Worm (Caenorhabditis elegans) whole organism, L1 larva: ENCODE results near the gene aka-1.
"Not testable (repeated sequence)": the region's sequence is repeated elsewhere in the genome, so short reads cannot be mapped to it uniquely, and the experiment has no call there.

Experiments used
- ceh-63 ChIP-seq: fragments of 200-800 bp; sonication (Bioruptor generic); optimal IDR thresholded peaks from 2 replicates; lab custom pipeline; 2018; ENCODE audit warnings: mild to moderate bottlenecking, missing genetic modification characterization, missing compliant biosample characterization
- elt-2 ChIP-seq: sonication (generic microtip); optimal IDR thresholded peaks from 2 replicates; lab custom pipeline; 2016; ENCODE audit warnings: missing genetic modification characterization, mild to moderate bottlenecking, inconsistent platforms, missing compliant biosample characterization, missing genetic modification reagents
- elt-3 ChIP-seq, 6 experiments: fragments of 150-350 bp in 1 of 6; sonication (generic microtip); optimal IDR thresholded peaks; 2 replicates each; lab custom pipeline; 2017 to 2018; ENCODE audit warnings: missing biosample characterization in 6 of 6, missing genetic modification characterization in 6 of 6, inconsistent platforms in 1 of 6
- hpl-2 ChIP-seq: fragments of 150-350 bp; optimal IDR thresholded peaks from 2 replicates; lab custom pipeline; 2014; ENCODE audit warnings: missing biosample characterization, missing genetic modification reagents, missing genetic modification characterization
- irx-1 ChIP-seq: sonication (generic microtip); optimal IDR thresholded peaks from 2 replicates; lab custom pipeline; 2016; ENCODE audit warnings: missing genetic modification characterization, missing compliant biosample characterization
- lin-13 ChIP-seq: fragments of 150-350 bp; optimal IDR thresholded peaks from 2 replicates; lab custom pipeline; 2014; ENCODE audit warnings: missing biosample characterization, missing genetic modification reagents, missing genetic modification characterization
- lin-15B ChIP-seq: fragments of 150-350 bp; sonication (generic microtip); optimal IDR thresholded peaks from 3 replicates; lab custom pipeline; 2014; ENCODE audit warnings: missing biosample characterization, missing genetic modification characterization
- lin-35 ChIP-seq, 2 experiments: fragments of 150-350 bp; optimal IDR thresholded peaks; 2 replicates each; lab custom pipeline; 2014; ENCODE audit warnings: missing biosample characterization in 2 of 2, missing genetic modification characterization in 2 of 2, missing genetic modification reagents in 2 of 2
- lin-39 ChIP-seq: fragments of 150-350 bp; optimal IDR thresholded peaks from 2 replicates; lab custom pipeline; 2014; ENCODE audit warnings: missing biosample characterization, missing genetic modification reagents, missing genetic modification characterization
- nhr-11 ChIP-seq: fragments of 150-350 bp; optimal IDR thresholded peaks from 2 replicates; lab custom pipeline; 2014; ENCODE audit warnings: missing biosample characterization, missing genetic modification characterization
- nhr-19 ChIP-seq: fragments of 200-800 bp; sonication (Bioruptor generic); conservative IDR thresholded peaks from 2 replicates; pipeline ENCODE4 v1.3.6; 2022; ENCODE audit warnings: missing genetic modification characterization, missing compliant biosample characterization
- nhr-77 ChIP-seq: fragments of 150-350 bp; optimal IDR thresholded peaks from 2 replicates; lab custom pipeline; 2014; ENCODE audit warnings: missing biosample characterization, missing genetic modification characterization
- nhr-84 ChIP-seq: sonication (generic microtip); optimal IDR thresholded peaks from 2 replicates; lab custom pipeline; 2017; ENCODE audit warnings: missing biosample characterization, missing genetic modification characterization
- nhr-90 ChIP-seq: sonication (generic microtip); optimal IDR thresholded peaks from 2 replicates; lab custom pipeline; 2016; ENCODE audit warnings: mild to moderate bottlenecking, missing genetic modification characterization, missing compliant biosample characterization; ENCODE audit not compliant: poor library complexity
- skn-1 ChIP-seq: fragments of 150-350 bp; optimal IDR thresholded peaks from 2 replicates; lab custom pipeline; 2014; ENCODE audit warnings: missing biosample characterization, missing genetic modification characterization
- snpc-4 ChIP-seq: fragments of 150-350 bp; optimal IDR thresholded peaks from 2 replicates; lab custom pipeline; 2014; ENCODE audit warnings: missing biosample characterization, missing genetic modification characterization
- sptf-1 ChIP-seq: fragments of 150-350 bp; optimal IDR thresholded peaks from 2 replicates; lab custom pipeline; 2014; ENCODE audit warnings: missing biosample characterization, missing genetic modification characterization
- unc-86 ChIP-seq: sonication (generic microtip); optimal IDR thresholded peaks from 2 replicates; lab custom pipeline; 2016; ENCODE audit warnings: missing genetic modification characterization, missing compliant biosample characterization
- ztf-4 ChIP-seq: fragments of 150-350 bp; optimal IDR thresholded peaks from 2 replicates; lab custom pipeline; 2014; ENCODE audit warnings: missing biosample characterization, missing genetic modification characterization

Gene aka-1

DNA sequence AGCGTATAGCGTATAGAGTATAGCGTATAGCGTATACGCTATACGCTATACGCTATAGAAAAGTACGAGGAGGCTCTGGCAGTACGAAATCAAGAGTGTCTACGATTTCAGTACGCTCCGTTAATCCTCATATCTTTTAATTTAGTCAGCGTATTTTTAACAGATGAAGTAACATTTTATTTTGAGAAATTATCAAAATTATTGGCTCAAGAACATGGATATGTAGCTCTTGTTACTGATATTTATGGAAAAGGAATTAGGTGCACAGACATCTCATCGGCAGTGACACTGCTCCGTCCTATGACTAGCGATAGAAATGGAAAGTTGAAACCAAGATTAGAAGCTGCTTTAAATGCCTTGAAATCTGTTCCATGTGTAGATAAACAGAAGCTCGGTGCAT, 43.4 kb downstream of the aka-1 start, which contains the start of gene K02A2.1:
K02A2.1 (plus strand) TSS at position 301 of the 400 bp plus-strand sequence.
- not testable (repeated sequence) for TF ChIP-seq ceh-63 (GFP tag; lab: Kevin White, UChicago); lin-39 (tag; lab: Kevin White, UChicago); nhr-19

DNA sequence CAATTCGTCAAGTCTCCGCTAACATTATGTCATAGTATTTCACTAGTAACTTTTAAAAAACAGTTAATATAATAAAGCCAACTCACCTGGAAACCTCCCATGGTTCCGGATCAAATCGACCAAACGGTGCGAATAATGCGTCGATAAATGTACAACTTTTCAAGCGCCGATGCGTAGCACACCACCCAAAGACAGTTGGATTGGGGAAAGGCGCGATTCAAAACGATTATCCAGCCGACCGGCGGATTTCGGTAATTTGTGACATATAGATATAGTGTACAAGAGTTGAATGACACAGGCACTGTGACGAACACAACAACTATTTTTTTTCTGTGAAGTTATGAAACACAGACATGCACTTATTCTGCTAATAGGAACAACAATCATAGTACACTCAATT, 44.2 kb downstream of the aka-1 start, which contains the start of gene kcc-3:
kcc-3 (minus strand) TSS at position 101 of the 400 bp plus-strand sequence.
- no peak for TF ChIP-seq sptf-1 (tag; lab: Kevin White, UChicago)

DNA sequence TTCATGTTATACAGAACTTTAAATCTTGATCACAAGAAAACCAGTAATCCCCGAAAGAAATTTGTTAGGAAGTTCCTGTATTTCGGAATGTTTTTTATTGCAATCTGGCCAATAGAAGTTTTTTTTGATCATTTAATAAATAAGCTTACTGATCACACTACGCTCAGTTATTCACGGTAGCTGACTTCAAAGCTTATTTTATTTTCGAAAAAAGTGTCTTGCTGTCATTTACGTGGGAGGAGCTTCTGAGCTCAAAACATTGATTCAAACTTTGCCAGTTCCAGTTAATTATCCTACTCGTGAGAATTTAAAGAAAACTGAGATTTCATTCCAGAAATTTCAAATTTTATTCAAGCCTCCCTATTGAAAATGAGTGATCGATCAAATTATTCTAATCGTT, 46.0 kb downstream of the aka-1 start, which contains the start of gene srd-54:
srd-54 (plus strand) TSS at position 301 of the 400 bp plus-strand sequence.
- TF ChIP-seq lin-15B (tag; lab: Kevin White, UChicago) (no peak), nhr-84 (tag; lab: Kevin White, UChicago) (no peak), hpl-2 (GFP tag; lab: Kevin White, UChicago) (no peak), snpc-4 (no peak), nhr-77 (tag; lab: Kevin White, UChicago) (no peak), lin-35 (GFP tag; optimal IDR thresholded peaks at IDR 0.05; lab: Kevin White, UChicago) (no peak), unc-86 (tag; lab: Kevin White, UChicago) (no peak), elt-3 (tag; optimal IDR thresholded peaks at IDR 0.05; lab: Kevin White, UChicago) (no peak), ztf-4 (tag; lab: Kevin White, UChicago) (no peak), lin-13 (no peak), nhr-90 (tag; lab: Kevin White, UChicago) (no peak), skn-1 (tag; lab: Kevin White, UChicago) (no peak), elt-2 (tag; lab: Kevin White, UChicago) (no peak), irx-1 (tag; lab: Kevin White, UChicago) (no peak), nhr-11 (tag; lab: Kevin White, UChicago) (no peak)
